Worm (Caenorhabditis elegans) whole organism, young adult: ENCODE measurements around the gene semo-1.

Experiments
- B0019.2 ChIP-seq: fragments of 200-800 bp; sonication (Bioruptor generic); conservative IDR thresholded peaks from 2 replicates; pipeline ENCODE4 v1.3.6; 2022; ENCODE audit warnings: missing genetic modification reagents, missing genetic modification characterization, missing compliant biosample characterization
- B0336.3 ChIP-seq: fragments of 200-800 bp; sonication (Bioruptor generic); IDR thresholded peaks from 2 replicates; pipeline ENCODE4 v1.3.6; 2022; ENCODE audit warnings: missing genetic modification characterization, missing compliant biosample characterization
- F22D6.2 ChIP-seq: sonication (generic microtip); optimal IDR thresholded peaks from 2 replicates; lab custom pipeline; 2016; ENCODE audit warnings: mild to moderate bottlenecking, missing genetic modification characterization, missing compliant biosample characterization
- ama-1 ChIP-seq, 3 experiments: fragments of 150-350 bp in 1 of 3; sonication (generic microtip) in 2 of 3; optimal IDR thresholded peaks; 2 replicates each; lab custom pipeline; 2014 to 2018; ENCODE audit warnings: missing biosample characterization in 2 of 3, missing genetic modification characterization in 2 of 3, missing genetic modification reagents in 2 of 3
- attf-5 ChIP-seq: fragments of 200-800 bp; sonication (Bioruptor generic); optimal IDR thresholded peaks from 2 replicates; lab custom pipeline; 2018; ENCODE audit warnings: mild to moderate bottlenecking, missing genetic modification characterization, missing compliant biosample characterization
- lag-1 ChIP-seq: fragments of 200-800 bp; sonication (Bioruptor generic); IDR thresholded peaks from 2 replicates; pipeline ENCODE4 v1.3.6; 2022; ENCODE audit warnings: missing genetic modification reagents, missing genetic modification characterization, missing compliant biosample characterization
- let-526 ChIP-seq: fragments of 200-800 bp; sonication (Bioruptor generic); IDR thresholded peaks from 2 replicates; pipeline ENCODE4 v1.3.6; 2022; ENCODE audit warnings: missing genetic modification reagents, missing genetic modification characterization, missing compliant biosample characterization
- snpc-4 ChIP-seq, 5 experiments: fragments of 150-350 bp in 1 of 5; sonication (generic microtip) in 4 of 5; optimal IDR thresholded peaks; 2 replicates each; lab custom pipeline; 2014 to 2018; ENCODE audit warnings: missing genetic modification characterization in 5 of 5, missing biosample characterization in 3 of 5, antibody characterized with exemption in 2 of 5, mild to moderate bottlenecking in 2 of 5, missing compliant biosample characterization in 2 of 5, missing genotype in 2 of 5, moderate library complexity in 2 of 5, missing genetic modification reagents in 1 of 5

ce11 chrIV:14069760-14070159 is 18.8 kb downstream of the semo-1 start, which contains the start of gene lst-4:
- TF ChIP-seq B0019.2 (GFP tag; lab: Robert Waterston, UW) = no peak
- TF ChIP-seq B0336.3 (GFP tag; lab: Robert Waterston, UW) = no peak
- no peak for TF ChIP-seq F22D6.2 (tag; lab: Kevin White, UChicago)
- no peak for TF ChIP-seq snpc-4 (GFP tag; optimal IDR thresholded peaks at IDR 0.05; lab: Kevin White, UChicago)
- TF ChIP-seq snpc-4 (tag; optimal IDR thresholded peaks at IDR 0.05; lab: Kevin White, UChicago) = no peak
- TF ChIP-seq ama-1 (optimal IDR thresholded peaks at IDR 0.05; lab: Kevin White, UChicago) = no peak
- TF ChIP-seq ama-1 (GFP tag; optimal IDR thresholded peaks at IDR 0.05; lab: Kevin White, UChicago) = no peak
- TF ChIP-seq lag-1 (GFP tag; lab: Robert Waterston, UW) = no peak
- no peak for TF ChIP-seq let-526 (GFP tag; lab: Robert Waterston, UW)
- no peak for TF ChIP-seq attf-5
